Worm (Caenorhabditis elegans) whole organism, late embryonic: Measurements from ENCODE around the gene ctsa-1.1.

ENCODE experiments used
- ceh-31 ChIP-seq: sonication (generic microtip); optimal IDR thresholded peaks from 2 replicates; lab custom pipeline; 2016; ENCODE audit warnings: missing genetic modification characterization, missing compliant biosample characterization
- dmd-4 ChIP-seq: sonication (generic microtip); optimal IDR thresholded peaks from 2 replicates; lab custom pipeline; 2016; ENCODE audit warnings: borderline replicate concordance, missing genetic modification characterization, missing compliant biosample characterization
- sox-2 ChIP-seq: fragments of 200-800 bp; sonication (Bioruptor generic); IDR thresholded peaks from 2 replicates; pipeline ENCODE4 v1.3.6; 2022; ENCODE audit warnings: missing genetic modification reagents, missing genetic modification characterization, missing compliant biosample characterization

DNA sequence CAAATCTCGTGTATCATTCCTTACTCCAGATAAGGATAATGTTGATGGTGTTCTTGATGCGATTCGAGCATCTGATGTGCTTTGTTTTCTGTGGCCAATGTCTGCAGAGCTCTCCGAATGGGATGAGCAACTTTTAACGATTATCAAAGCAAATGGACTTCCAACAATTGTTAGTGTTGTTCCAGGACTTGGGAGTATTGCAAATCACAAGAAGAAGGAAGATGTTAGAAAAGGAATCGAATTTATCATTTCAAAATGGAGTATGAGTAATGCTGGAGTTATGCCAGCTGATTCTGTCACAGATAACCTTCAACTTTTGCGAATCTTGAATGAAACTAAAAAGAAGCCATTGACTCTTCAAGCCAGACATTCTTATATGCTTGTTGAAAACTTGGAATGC, 26.6 kb upstream of the ctsa-1.1 start:
- no peak for TF ChIP-seq ceh-31 (tag; lab: Kevin White, UChicago)
- TF ChIP-seq sox-2: no peak
- TF ChIP-seq dmd-4 (tag; lab: Kevin White, UChicago): no peak
